Worm (Caenorhabditis elegans) whole organism, L3 larva: ENCODE results near the gene rho-1.

ENCODE experiments used
- R02D3.7 ChIP-seq: fragments of 150-350 bp; optimal IDR thresholded peaks from 2 replicates; lab custom pipeline; 2014; ENCODE audit warnings: missing biosample characterization, missing genetic modification characterization
- ZK546.5 ChIP-seq: sonication (generic microtip); optimal IDR thresholded peaks from 2 replicates; lab custom pipeline; 2017; ENCODE audit warnings: missing biosample characterization, missing genetic modification characterization
- aly-2 ChIP-seq: fragments of 150-350 bp; optimal IDR thresholded peaks from 2 replicates; lab custom pipeline; 2014; ENCODE audit warnings: missing biosample characterization, missing genetic modification characterization
- ama-1 ChIP-seq: fragments of 150-350 bp; optimal IDR thresholded peaks from 2 replicates; lab custom pipeline; 2018
- ceh-16 ChIP-seq: sonication (generic microtip); optimal IDR thresholded peaks from 2 replicates; lab custom pipeline; 2017; ENCODE audit warnings: missing biosample characterization, missing genetic modification characterization
- ceh-28 ChIP-seq: fragments of 150-350 bp; optimal IDR thresholded peaks from 2 replicates; lab custom pipeline; 2014; ENCODE audit warnings: missing biosample characterization, missing genetic modification reagents, missing genetic modification characterization
- ceh-82 ChIP-seq: fragments of 150-350 bp; optimal IDR thresholded peaks from 2 replicates; lab custom pipeline; 2014; ENCODE audit warnings: missing biosample characterization, missing genetic modification characterization
- ceh-9 ChIP-seq: sonication (generic microtip); optimal IDR thresholded peaks from 2 replicates; lab custom pipeline; 2018; ENCODE audit warnings: missing biosample characterization, missing genetic modification characterization
- daf-12 ChIP-seq: fragments of 150-350 bp; optimal IDR thresholded peaks from 2 replicates; lab custom pipeline; 2014; ENCODE audit warnings: missing biosample characterization, missing genetic modification reagents, missing genetic modification characterization
- egl-27 ChIP-seq: sonication (generic microtip); optimal IDR thresholded peaks from 4 replicates; lab custom pipeline; 2017; ENCODE audit warnings: missing biosample characterization, missing genetic modification reagents, missing genetic modification characterization
- egl-5 ChIP-seq: fragments of 150-350 bp; optimal IDR thresholded peaks from 2 replicates; lab custom pipeline; 2017; ENCODE audit warnings: missing biosample characterization, missing genetic modification reagents, missing genetic modification characterization, inconsistent platforms
- elt-1 ChIP-seq: fragments of 150-350 bp; optimal IDR thresholded peaks from 2 replicates; lab custom pipeline; 2014; ENCODE audit warnings: missing biosample characterization, missing genetic modification characterization
- elt-2 ChIP-seq: sonication (generic microtip); optimal IDR thresholded peaks from 2 replicates; lab custom pipeline; 2016; ENCODE audit warnings: missing genetic modification reagents, mild to moderate bottlenecking, missing genetic modification characterization, missing compliant biosample characterization
- elt-3 ChIP-seq, 3 experiments: fragments of 150-350 bp in 1 of 3; sonication (generic microtip) in 2 of 3; optimal IDR thresholded peaks; 2 replicates in 2 of 3; 4 replicates in 1 of 3; lab custom pipeline; 2014 to 2017; ENCODE audit warnings: missing biosample characterization in 3 of 3, missing genetic modification characterization in 3 of 3
- eor-1 ChIP-seq, 2 experiments: fragments of 150-350 bp; optimal IDR thresholded peaks; 2 replicates each; lab custom pipeline; 2014 to 2018; ENCODE audit warnings: missing biosample characterization in 2 of 2, missing genetic modification characterization in 2 of 2
- fkh-10 ChIP-seq: sonication (generic microtip); optimal IDR thresholded peaks from 2 replicates; lab custom pipeline; 2017; ENCODE audit warnings: missing biosample characterization, missing genetic modification reagents, missing genetic modification characterization
- fkh-2 ChIP-seq: fragments of 150-350 bp; optimal IDR thresholded peaks from 2 replicates; lab custom pipeline; 2014; ENCODE audit warnings: missing biosample characterization, missing genetic modification reagents, missing genetic modification characterization
- fos-1 ChIP-seq: fragments of 150-350 bp; optimal IDR thresholded peaks from 2 replicates; lab custom pipeline; 2014; ENCODE audit warnings: missing biosample characterization, missing genetic modification characterization
- hmg-11 ChIP-seq: sonication (generic microtip); optimal IDR thresholded peaks from 2 replicates; lab custom pipeline; 2016; ENCODE audit warnings: missing genetic modification characterization, missing compliant biosample characterization
- jun-1 ChIP-seq: fragments of 150-350 bp; optimal IDR thresholded peaks from 2 replicates; lab custom pipeline; 2014; ENCODE audit warnings: missing biosample characterization, missing genetic modification reagents, missing genetic modification characterization
- lin-15B ChIP-seq: fragments of 150-350 bp; optimal IDR thresholded peaks from 2 replicates; lab custom pipeline; 2014; ENCODE audit warnings: missing biosample characterization, missing genetic modification characterization
- lin-39 ChIP-seq: fragments of 150-350 bp; optimal IDR thresholded peaks from 2 replicates; lab custom pipeline; 2018; ENCODE audit warnings: missing biosample characterization, missing genetic modification reagents, missing genetic modification characterization
- lsy-12 ChIP-seq: sonication (generic microtip); optimal IDR thresholded peaks from 2 replicates; lab custom pipeline; 2016; ENCODE audit warnings: mild to moderate bottlenecking, missing genetic modification characterization, missing compliant biosample characterization
- mdl-1 ChIP-seq: fragments of 150-350 bp; optimal IDR thresholded peaks from 2 replicates; lab custom pipeline; 2014; ENCODE audit warnings: missing biosample characterization, missing genetic modification characterization
- mml-1 ChIP-seq: fragments of 150-350 bp; sonication (generic microtip); optimal IDR thresholded peaks from 3 replicates; lab custom pipeline; 2014; ENCODE audit warnings: missing biosample characterization, missing genetic modification characterization
- nfya-1 ChIP-seq: sonication (generic microtip); optimal IDR thresholded peaks from 2 replicates; lab custom pipeline; 2017; ENCODE audit warnings: missing genetic modification characterization, mild to moderate bottlenecking, missing compliant biosample characterization, antibody characterized with exemption, moderate library complexity; ENCODE audit not compliant: insufficient read depth
- nhr-11 ChIP-seq: fragments of 150-350 bp; optimal IDR thresholded peaks from 2 replicates; lab custom pipeline; 2014; ENCODE audit warnings: missing biosample characterization, missing genetic modification characterization
- nhr-12 ChIP-seq: fragments of 150-350 bp; optimal IDR thresholded peaks from 2 replicates; lab custom pipeline; 2014; ENCODE audit warnings: missing biosample characterization, missing genetic modification characterization
- nhr-23 ChIP-seq: fragments of 150-350 bp; optimal IDR thresholded peaks from 2 replicates; lab custom pipeline; 2014; ENCODE audit warnings: missing biosample characterization, missing genetic modification reagents, missing genetic modification characterization
- nhr-237 ChIP-seq: fragments of 150-350 bp; optimal IDR thresholded peaks from 2 replicates; lab custom pipeline; 2014; ENCODE audit warnings: missing biosample characterization, missing genetic modification characterization
- nhr-25 ChIP-seq: sonication (generic microtip); optimal IDR thresholded peaks from 2 replicates; lab custom pipeline; 2017; ENCODE audit warnings: missing biosample characterization, missing genetic modification characterization
- nhr-28 ChIP-seq: fragments of 150-350 bp; optimal IDR thresholded peaks from 2 replicates; lab custom pipeline; 2014; ENCODE audit warnings: missing biosample characterization, missing genetic modification characterization
- nhr-43 ChIP-seq: sonication (generic microtip); optimal IDR thresholded peaks from 2 replicates; lab custom pipeline; 2016; ENCODE audit warnings: mild to moderate bottlenecking, missing genetic modification characterization, missing compliant biosample characterization; ENCODE audit not compliant: poor library complexity, severe bottlenecking
- nhr-67 ChIP-seq: fragments of 150-350 bp; optimal IDR thresholded peaks from 2 replicates; lab custom pipeline; 2014; ENCODE audit warnings: missing biosample characterization, missing genetic modification characterization
- nhr-76 ChIP-seq: fragments of 150-350 bp; sonication (generic microtip); optimal IDR thresholded peaks from 5 replicates; lab custom pipeline; 2014; ENCODE audit warnings: missing biosample characterization, missing genetic modification characterization
- nhr-77 ChIP-seq: fragments of 150-350 bp; optimal IDR thresholded peaks from 2 replicates; lab custom pipeline; 2014; ENCODE audit warnings: missing biosample characterization, missing genetic modification characterization
- pha-4 ChIP-seq: fragments of 150-350 bp; optimal IDR thresholded peaks from 2 replicates; lab custom pipeline; 2014; ENCODE audit warnings: missing biosample characterization, missing genetic modification reagents, missing genetic modification characterization
- pqm-1 ChIP-seq: fragments of 150-350 bp; optimal IDR thresholded peaks from 2 replicates; lab custom pipeline; 2017; ENCODE audit warnings: missing biosample characterization, missing genetic modification characterization, inconsistent platforms
- sea-2 ChIP-seq: fragments of 150-350 bp; sonication (generic microtip); optimal IDR thresholded peaks from 4 replicates; lab custom pipeline; 2014; ENCODE audit warnings: missing biosample characterization, missing genetic modification reagents, missing genetic modification characterization
- skn-1 ChIP-seq: fragments of 150-350 bp; optimal IDR thresholded peaks from 2 replicates; lab custom pipeline; 2014; ENCODE audit warnings: missing biosample characterization, missing genetic modification characterization
- snpc-4 ChIP-seq: fragments of 150-350 bp; optimal IDR thresholded peaks from 2 replicates; lab custom pipeline; 2014; ENCODE audit warnings: missing biosample characterization, missing genetic modification characterization
- tbx-2 ChIP-seq: sonication (generic microtip); optimal IDR thresholded peaks from 2 replicates; lab custom pipeline; 2016; ENCODE audit warnings: mild to moderate bottlenecking, missing genetic modification characterization, missing compliant biosample characterization
- unc-39 ChIP-seq: sonication (generic microtip); optimal IDR thresholded peaks from 4 replicates; lab custom pipeline; 2017; ENCODE audit warnings: missing biosample characterization, missing genetic modification characterization
- unc-62 ChIP-seq: fragments of 150-350 bp; sonication (generic microtip); optimal IDR thresholded peaks from 4 replicates; lab custom pipeline; 2014; ENCODE audit warnings: missing biosample characterization, missing genetic modification reagents, missing genetic modification characterization
- zag-1 ChIP-seq: fragments of 150-350 bp; optimal IDR thresholded peaks from 2 replicates; lab custom pipeline; 2014; ENCODE audit warnings: missing biosample characterization, missing genetic modification characterization
- ztf-11 ChIP-seq: fragments of 150-350 bp; optimal IDR thresholded peaks from 2 replicates; lab custom pipeline; 2014; ENCODE audit warnings: missing biosample characterization, missing genetic modification characterization
- ztf-4 ChIP-seq: fragments of 150-350 bp; optimal IDR thresholded peaks from 2 replicates; lab custom pipeline; 2014; ENCODE audit warnings: missing biosample characterization, missing genetic modification characterization

Gene rho-1

DNA sequence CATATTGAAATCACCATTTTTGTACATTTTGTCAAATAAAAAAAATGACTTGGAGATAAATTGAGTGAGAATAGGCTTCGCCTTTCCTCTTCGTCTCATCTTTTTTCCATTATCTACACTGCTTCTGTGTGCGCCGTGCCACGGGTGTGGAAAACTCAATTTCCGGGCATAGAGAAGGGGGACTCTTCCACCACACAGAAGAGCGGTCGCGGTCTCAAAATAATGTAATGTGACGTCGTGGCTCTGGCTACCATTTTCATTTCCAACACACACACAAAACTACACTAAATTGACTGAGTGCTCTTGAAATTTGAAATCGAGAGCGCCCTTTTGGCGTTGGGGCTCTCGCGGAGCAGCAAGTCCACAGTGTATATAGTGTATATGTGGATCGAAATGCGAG, 5.2 kb upstream of the rho-1 start:
- TF ChIP-seq nhr-76 (no peak), nhr-11 (tag; lab: Kevin White, UChicago) (no peak), mml-1 (tag; lab: Kevin White, UChicago) (no peak), fkh-2 (tag; lab: Kevin White, UChicago) (no peak), ZK546.5 (tag; lab: Kevin White, UChicago) (no peak), nhr-28 (no peak), hmg-11 (tag; lab: Kevin White, UChicago) (no peak), skn-1 (no peak), nhr-43 (tag; lab: Kevin White, UChicago) (no peak), ceh-82 (tag; lab: Kevin White, UChicago) (no peak), tbx-2 (tag; lab: Kevin White, UChicago) (no peak)

DNA sequence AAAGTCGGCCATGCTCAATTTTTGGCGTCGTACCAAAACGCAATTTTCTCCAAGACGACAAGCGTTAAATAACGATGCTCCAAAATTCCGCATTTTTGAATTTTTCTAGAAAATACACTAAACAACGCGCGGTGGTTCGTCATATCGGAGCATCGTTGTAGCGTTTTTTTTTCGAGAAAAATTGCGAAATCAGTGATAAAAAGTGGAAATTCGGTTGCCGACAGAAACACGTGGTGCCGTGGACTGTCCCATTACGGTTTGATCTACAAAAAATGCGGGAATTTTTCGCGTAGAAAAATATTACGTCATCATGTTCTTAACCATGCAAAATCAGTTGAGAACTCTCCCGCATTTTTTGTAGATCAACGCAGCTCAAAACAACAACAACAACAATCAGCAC, 4.1 kb upstream of the rho-1 start:
- TF ChIP-seq fkh-2 (tag; lab: Kevin White, UChicago): no peak
- no peak for TF ChIP-seq egl-5 (tag; lab: Kevin White, UChicago)
- no peak for TF ChIP-seq ztf-11
- no peak for TF ChIP-seq lsy-12 (tag; lab: Kevin White, UChicago)
- no peak for TF ChIP-seq nhr-23 (tag; lab: Kevin White, UChicago)
- TF ChIP-seq ceh-82 (tag; lab: Kevin White, UChicago): no peak
- TF ChIP-seq nhr-67 (tag; lab: Kevin White, UChicago): no peak
- TF ChIP-seq nhr-77: no peak
- no peak for TF ChIP-seq lin-15B (tag; lab: Kevin White, UChicago)
- no peak for TF ChIP-seq nhr-28
- TF ChIP-seq tbx-2 (tag; lab: Kevin White, UChicago): no peak
- no peak for TF ChIP-seq nhr-12 (tag; lab: Kevin White, UChicago)
- TF ChIP-seq aly-2 (tag; lab: Kevin White, UChicago): no peak
- TF ChIP-seq unc-39 (tag; lab: Kevin White, UChicago): no peak

- TF ChIP-seq fos-1 (tag; lab: Kevin White, UChicago) (peak; percentile 71), nfya-1 (tag; lab: Kevin White, UChicago) (peak; percentile 91), sea-2 (peak; percentile 75), ZK546.5 (tag; lab: Kevin White, UChicago) (no peak), nhr-28 (no peak), nhr-77 (peak; percentile 7), ama-1 (lab: Kevin White, UChicago) (peak; percentile 46), egl-27 (peak; percentile 46), unc-62 (GFP tag; lab: Kevin White, UChicago) (peak; percentile 89), nhr-76 (no peak), jun-1 (tag; lab: Kevin White, UChicago) (peak; percentile 85), mml-1 (tag; lab: Kevin White, UChicago) (no peak), nhr-237 (tag; lab: Kevin White, UChicago) (no peak), hmg-11 (tag; lab: Kevin White, UChicago) (peak; percentile 93), ceh-28 (tag; lab: Kevin White, UChicago) (peak; percentile 92), elt-2 (tag; lab: Kevin White, UChicago) (peak; percentile 76), egl-5 (tag; lab: Kevin White, UChicago) (peak; percentile 74), snpc-4 (peak; percentile 64), zag-1 (tag; lab: Kevin White, UChicago) (peak; percentile 14), aly-2 (tag; lab: Kevin White, UChicago) (peak; percentile 1), nhr-67 (tag; lab: Kevin White, UChicago) (no peak), lin-39 (peak; percentile 83), ceh-82 (tag; lab: Kevin White, UChicago) (peak; percentile 40), mdl-1 (tag; lab: Kevin White, UChicago) (peak; percentile 38), eor-1 (tag; optimal IDR thresholded peaks at IDR 0.05; lab: Kevin White, UChicago) (no peak), fkh-10 (GFP tag; lab: Kevin White, UChicago) (no peak), fkh-2 (tag; lab: Kevin White, UChicago) (no peak), skn-1 (peak; percentile 73), unc-39 (tag; lab: Kevin White, UChicago) (peak; percentile 26), elt-1 (no peak), nhr-12 (tag; lab: Kevin White, UChicago) (no peak), nhr-25 (tag; lab: Kevin White, UChicago) (peak; percentile 83), R02D3.7 (tag; lab: Kevin White, UChicago) (peak; percentile 24), daf-12 (tag; lab: Kevin White, UChicago) (no peak), elt-3 (tag; optimal IDR thresholded peaks at IDR 0.05; lab: Kevin White, UChicago) (no peak), ceh-16 (no peak), tbx-2 (tag; lab: Kevin White, UChicago) (peak; percentile 79), ceh-9 (tag; lab: Kevin White, UChicago) (no peak), nhr-11 (tag; lab: Kevin White, UChicago) (peak; percentile 35), pqm-1 (tag; lab: Kevin White, UChicago) (peak; percentile 20), pha-4 (tag; lab: Kevin White, UChicago) (peak; percentile 79), lin-15B (tag; lab: Kevin White, UChicago) (peak; percentile 59), ztf-11 (no peak), nhr-43 (tag; lab: Kevin White, UChicago) (peak; percentile 47), nhr-23 (tag; lab: Kevin White, UChicago) (peak; percentile 85), ztf-4 (tag; lab: Kevin White, UChicago) (no peak)
Observed at ce11 chrIV:16492327-16492726, 3.5 kb upstream of the rho-1 start.
